Worm (Caenorhabditis elegans) whole organism, late embryonic: ENCODE measurements around the gene cyp-14A4.

ENCODE experiments used
- C08G9.2 ChIP-seq: sonication (generic microtip); optimal IDR thresholded peaks from 2 replicates; lab custom pipeline; 2016; ENCODE audit warnings: mild to moderate bottlenecking, missing genetic modification characterization, moderate library complexity, missing compliant biosample characterization
- F13H6.1 ChIP-seq: sonication (generic microtip); optimal IDR thresholded peaks from 2 replicates; lab custom pipeline; 2016; ENCODE audit warnings: missing genetic modification characterization, missing compliant biosample characterization
- K02D7.2 ChIP-seq: sonication (generic microtip); optimal IDR thresholded peaks from 2 replicates; lab custom pipeline; 2017; ENCODE audit warnings: mild to moderate bottlenecking, missing genetic modification characterization, missing compliant biosample characterization
- ama-1 ChIP-seq: fragments of 150-350 bp; optimal IDR thresholded peaks from 2 replicates; lab custom pipeline; 2014
- ceh-18 ChIP-seq: sonication (generic microtip); optimal IDR thresholded peaks from 2 replicates; lab custom pipeline; 2016; ENCODE audit warnings: missing genetic modification characterization, missing compliant biosample characterization
- ceh-2 ChIP-seq: sonication (generic microtip); optimal IDR thresholded peaks from 2 replicates; lab custom pipeline; 2016; ENCODE audit warnings: missing genotype, missing genetic modification characterization, missing compliant biosample characterization
- ceh-34 ChIP-seq: sonication (generic microtip); optimal IDR thresholded peaks from 2 replicates; lab custom pipeline; 2016; ENCODE audit warnings: mild to moderate bottlenecking, missing genetic modification characterization, missing compliant biosample characterization
- ceh-48 ChIP-seq: sonication (generic microtip); optimal IDR thresholded peaks from 2 replicates; lab custom pipeline; 2016; ENCODE audit warnings: missing genetic modification characterization, inconsistent platforms, missing compliant biosample characterization
- ceh-6 ChIP-seq: fragments of 200-800 bp; sonication (Bioruptor generic); optimal IDR thresholded peaks from 2 replicates; lab custom pipeline; 2018; ENCODE audit warnings: mild to moderate bottlenecking, missing genetic modification characterization, missing compliant biosample characterization
- ceh-9 ChIP-seq: sonication (generic microtip); optimal IDR thresholded peaks from 2 replicates; lab custom pipeline; 2016; ENCODE audit warnings: mild to moderate bottlenecking, missing genetic modification characterization, inconsistent platforms, missing compliant biosample characterization
- elt-2 ChIP-seq: sonication (generic microtip); optimal IDR thresholded peaks from 2 replicates; lab custom pipeline; 2016; ENCODE audit warnings: missing genetic modification reagents, missing genetic modification characterization, missing compliant biosample characterization
- elt-4 ChIP-seq: sonication (generic microtip); optimal IDR thresholded peaks from 2 replicates; lab custom pipeline; 2016; ENCODE audit warnings: missing genetic modification characterization, missing compliant biosample characterization
- ets-4 ChIP-seq: sonication (generic microtip); optimal IDR thresholded peaks from 2 replicates; lab custom pipeline; 2016; ENCODE audit warnings: missing genetic modification characterization, missing compliant biosample characterization
- eyg-1 ChIP-seq: sonication (generic microtip); optimal IDR thresholded peaks from 2 replicates; lab custom pipeline; 2016; ENCODE audit warnings: missing genotype, missing genetic modification characterization, missing compliant biosample characterization
- fax-1 ChIP-seq: sonication (generic microtip); optimal IDR thresholded peaks from 2 replicates; lab custom pipeline; 2016; ENCODE audit warnings: missing genotype, missing genetic modification characterization, missing compliant biosample characterization
- hlh-13 ChIP-seq: fragments of 200-800 bp; sonication (Bioruptor generic); optimal IDR thresholded peaks from 2 replicates; lab custom pipeline; 2018; ENCODE audit warnings: mild to moderate bottlenecking, missing genetic modification characterization, missing compliant biosample characterization
- hlh-6 ChIP-seq: sonication (generic microtip); optimal IDR thresholded peaks from 2 replicates; lab custom pipeline; 2016; ENCODE audit warnings: missing genotype, missing genetic modification characterization, missing compliant biosample characterization
- hlh-8 ChIP-seq: sonication (generic microtip); optimal IDR thresholded peaks from 2 replicates; lab custom pipeline; 2016; ENCODE audit warnings: missing genotype, missing genetic modification characterization, missing compliant biosample characterization
- nfya-1 ChIP-seq: sonication (generic microtip); optimal IDR thresholded peaks from 2 replicates; lab custom pipeline; 2017; ENCODE audit warnings: missing genetic modification characterization, mild to moderate bottlenecking, missing compliant biosample characterization, antibody characterized with exemption, moderate library complexity
- nhr-11 ChIP-seq: fragments of 150-350 bp; optimal IDR thresholded peaks from 2 replicates; lab custom pipeline; 2014; ENCODE audit warnings: missing biosample characterization, missing genetic modification characterization
- odd-2 ChIP-seq: sonication (generic microtip); optimal IDR thresholded peaks from 2 replicates; lab custom pipeline; 2017; ENCODE audit warnings: antibody characterized with exemption, mild to moderate bottlenecking, missing genetic modification characterization, missing compliant biosample characterization
- pqm-1 ChIP-seq: sonication (generic microtip); optimal IDR thresholded peaks from 2 replicates; lab custom pipeline; 2016; ENCODE audit warnings: missing genetic modification characterization, missing compliant biosample characterization
- pros-1 ChIP-seq: fragments of 150-350 bp; optimal IDR thresholded peaks from 2 replicates; lab custom pipeline; 2014; ENCODE audit warnings: missing biosample characterization, missing genetic modification reagents, missing genetic modification characterization
- rnt-1 ChIP-seq: sonication (generic microtip); optimal IDR thresholded peaks from 2 replicates; lab custom pipeline; 2016; ENCODE audit warnings: missing genetic modification characterization, missing compliant biosample characterization
- sdc-2 ChIP-seq: sonication (generic microtip); optimal IDR thresholded peaks from 2 replicates; lab custom pipeline; 2016; ENCODE audit warnings: missing genotype, missing genetic modification characterization, missing compliant biosample characterization
- sox-2 ChIP-seq: fragments of 200-800 bp; sonication (Bioruptor generic); IDR thresholded peaks from 2 replicates; pipeline ENCODE4 v1.3.6; 2022; ENCODE audit warnings: missing genetic modification reagents, missing genetic modification characterization, missing compliant biosample characterization
- tbx-7 ChIP-seq: sonication (generic microtip); optimal IDR thresholded peaks from 2 replicates; lab custom pipeline; 2016; ENCODE audit warnings: missing genotype, missing genetic modification characterization, missing compliant biosample characterization
- unc-42 ChIP-seq: sonication (generic microtip); optimal IDR thresholded peaks from 2 replicates; lab custom pipeline; 2016; ENCODE audit warnings: missing genotype, missing genetic modification characterization, missing compliant biosample characterization
- unc-55 ChIP-seq: sonication (generic microtip); optimal IDR thresholded peaks from 2 replicates; lab custom pipeline; 2017; ENCODE audit warnings: missing biosample characterization, missing genetic modification reagents, missing genetic modification characterization
- unc-86 ChIP-seq: sonication (generic microtip); optimal IDR thresholded peaks from 2 replicates; lab custom pipeline; 2016; ENCODE audit warnings: missing genetic modification characterization, missing compliant biosample characterization
- ztf-16 ChIP-seq: sonication (generic microtip); optimal IDR thresholded peaks from 2 replicates; lab custom pipeline; 2017; ENCODE audit warnings: missing genetic modification characterization, missing compliant biosample characterization

The cyp-14A4 gene

ce11 chrX:13303357-13303756 lies 19.4 kb upstream of the cyp-14A4 start, which contains the start of gene srd-42:
TSS of gene srd-42 (minus strand) at chrX:13303457.
- TF ChIP-seq fax-1 (tag; lab: Kevin White, UChicago) (no peak), ama-1 (lab: Kevin White, UChicago) (no peak), ceh-2 (tag; lab: Kevin White, UChicago) (no peak), ets-4 (tag; lab: Kevin White, UChicago) (no peak), nfya-1 (tag; lab: Kevin White, UChicago) (no peak), nhr-11 (no peak), hlh-6 (no peak), ceh-6 (no peak), unc-42 (tag; lab: Kevin White, UChicago) (no peak), eyg-1 (tag; lab: Kevin White, UChicago) (no peak)
- TF ChIP-seq, all 69 proteins: peak for 0

DNA sequence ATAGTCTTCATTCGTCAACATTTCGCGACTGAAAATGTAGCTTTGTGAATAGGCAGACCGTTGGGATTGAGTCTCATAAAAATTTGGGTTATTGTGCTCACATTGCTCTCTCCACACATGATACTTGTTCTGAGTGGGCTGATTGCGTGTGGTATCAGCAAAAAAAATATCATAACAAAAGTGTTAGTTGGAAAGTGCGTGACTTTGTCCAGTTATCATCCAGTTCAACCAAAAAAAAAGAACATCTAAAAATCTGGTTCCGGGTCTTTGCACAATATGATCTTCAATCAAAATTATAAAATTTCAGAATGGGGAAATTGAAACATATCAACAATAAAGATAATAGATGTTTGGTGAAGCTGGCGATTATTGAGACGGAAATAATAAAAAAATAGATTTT lies 16.5 kb upstream of the cyp-14A4 start, which contains the start of gene srd-39:
TSS of gene srd-39 (minus strand) at position 101 of the 400 bp plus-strand sequence.
- TF ChIP-seq tbx-7 (tag; lab: Kevin White, UChicago) (no peak), ceh-48 (tag; lab: Kevin White, UChicago) (no peak)

DNA sequence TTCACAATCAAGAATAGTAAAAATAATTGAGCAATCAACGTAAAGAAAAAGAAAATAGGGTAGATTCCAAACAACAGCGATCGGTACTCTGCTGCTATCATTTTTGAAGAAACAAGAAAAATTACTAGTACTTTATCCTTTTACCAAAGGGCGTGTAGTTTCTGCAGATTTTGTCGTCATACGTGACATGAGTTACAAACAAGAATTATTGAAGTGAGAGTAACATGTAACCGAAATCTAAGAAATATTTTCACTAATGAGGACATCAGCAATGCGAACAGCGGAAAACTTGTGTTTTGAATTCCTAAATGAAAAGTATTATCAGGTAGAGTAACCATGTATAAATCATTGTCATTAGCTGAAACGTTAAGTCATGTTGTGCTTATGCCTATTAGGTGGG lies 10.7 kb upstream of the cyp-14A4 start, which contains the start of gene srd-36:
TSS of gene srd-36 (minus strand) at position 101 of the 400 bp plus-strand sequence.
- no peak for TF ChIP-seq rnt-1 (tag; lab: Kevin White, UChicago)
- TF ChIP-seq ztf-16 (tag; lab: Kevin White, UChicago): no peak
- TF ChIP-seq unc-86 (tag; lab: Kevin White, UChicago): no peak
- TF ChIP-seq C08G9.2 (tag; lab: Kevin White, UChicago): no peak

DNA sequence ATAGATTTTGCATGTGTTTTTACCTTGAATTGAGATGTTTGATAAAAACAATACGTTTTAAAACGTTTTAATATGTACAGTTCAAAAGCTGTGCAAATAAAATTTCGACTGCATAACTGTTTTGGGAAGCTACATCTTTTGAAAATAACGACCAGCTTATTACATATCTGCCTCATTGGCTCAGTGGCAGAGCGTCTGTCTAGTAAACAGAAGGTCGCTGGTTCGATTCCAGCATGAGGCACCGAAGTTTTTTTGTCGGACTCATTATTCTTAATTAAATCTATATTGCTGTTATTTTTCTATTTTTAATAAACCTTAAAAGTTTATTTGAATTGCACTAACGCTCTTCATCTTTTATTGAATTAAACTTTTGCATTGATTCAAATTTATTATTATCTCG lies 9.0 kb upstream of the cyp-14A4 start:
- no peak for TF ChIP-seq elt-2 (tag; lab: Kevin White, UChicago)
- TF ChIP-seq rnt-1 (tag; lab: Kevin White, UChicago): no peak
- TF ChIP-seq elt-4 (tag; lab: Kevin White, UChicago): no peak
- no peak for TF ChIP-seq hlh-6
- TF ChIP-seq eyg-1 (tag; lab: Kevin White, UChicago): no peak
- no peak for TF ChIP-seq ceh-18 (tag; lab: Kevin White, UChicago)
- TF ChIP-seq unc-86 (tag; lab: Kevin White, UChicago): no peak
- TF ChIP-seq ceh-9: no peak
- no peak for TF ChIP-seq hlh-8 (tag; lab: Kevin White, UChicago)
- TF ChIP-seq K02D7.2 (tag; lab: Kevin White, UChicago): no peak

- no peak for TF ChIP-seq unc-86 (tag; lab: Kevin White, UChicago)
- no peak for TF ChIP-seq hlh-8 (tag; lab: Kevin White, UChicago)
- TF ChIP-seq unc-55: no peak
- TF ChIP-seq pqm-1: no peak
- TF ChIP-seq ceh-18 (tag; lab: Kevin White, UChicago): no peak
- no peak for TF ChIP-seq F13H6.1 (tag; lab: Kevin White, UChicago)
- no peak for TF ChIP-seq ets-4 (tag; lab: Kevin White, UChicago)
- TF ChIP-seq hlh-13: no peak
- no peak for TF ChIP-seq odd-2
- no peak for TF ChIP-seq hlh-6
Measured at ce11 chrX:13291506-13291905, 7.5 kb upstream of the cyp-14A4 start, which contains the start of gene srd-38. TSS of gene srd-38 (plus strand) at chrX:13291806.

DNA sequence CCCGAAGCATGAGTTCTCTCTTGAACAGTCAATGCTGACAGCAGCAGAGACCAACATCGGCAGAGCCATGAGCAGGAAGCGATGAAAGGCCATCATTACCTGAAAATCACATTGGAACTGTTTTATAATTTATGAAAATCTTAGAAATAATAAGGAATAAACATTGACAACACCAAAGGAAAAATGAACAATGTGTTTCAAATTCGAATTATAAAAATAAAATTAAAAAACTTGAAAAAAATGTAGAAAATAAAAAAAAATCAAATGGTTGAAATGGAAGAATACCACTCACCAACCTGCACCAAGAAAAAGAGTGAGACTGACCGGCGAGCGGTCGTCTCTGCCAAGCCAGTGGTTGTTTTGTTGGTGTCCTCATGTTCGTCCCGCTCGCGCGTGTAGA lies 6.5 kb upstream of the cyp-14A4 start, which contains the start of gene R04D3.3:
TSS of gene R04D3.3 (minus strand) at position 101 of the 400 bp plus-strand sequence.
- TF ChIP-seq sox-2: no peak
- no peak for TF ChIP-seq hlh-6
- no peak for TF ChIP-seq ceh-34
- no peak for TF ChIP-seq pqm-1
- no peak for TF ChIP-seq sdc-2 (tag; lab: Kevin White, UChicago)

- no peak for TF ChIP-seq sdc-2 (tag; lab: Kevin White, UChicago)
- no peak for TF ChIP-seq pros-1 (tag; lab: Kevin White, UChicago)
- no peak for TF ChIP-seq ceh-34
- no peak for TF ChIP-seq rnt-1 (tag; lab: Kevin White, UChicago)
Measured at ce11 chrX:13288715-13289114, 4.7 kb upstream of the cyp-14A4 start, which contains the start of gene R04D3.4. TSS of gene R04D3.4 (minus strand) at chrX:13288815.
